Fruit fly (Drosophila melanogaster) whole organism, embryonic: Measurements from ENCODE around the gene CG10298.

ENCODE experiments used
- Bgb ChIP-seq: fragments of 200-800 bp; sonication (Bioruptor generic); IDR thresholded peaks from 2 replicates; pipeline ENCODE4 v1.3.6; 2022; ENCODE audit warnings: missing biosample characterization, missing genetic modification characterization; ENCODE audit not compliant: partially characterized antibody
- BtbVII ChIP-seq: fragments of 200-800 bp; sonication (Bioruptor generic); optimal IDR thresholded peaks from 3 replicates; lab custom pipeline; 2017; ENCODE audit warnings: missing biosample characterization, mild to moderate bottlenecking, missing genetic modification characterization
- CG10274 ChIP-seq: fragments of 200-800 bp; sonication (Bioruptor generic); optimal IDR thresholded peaks from 3 replicates; lab custom pipeline; 2017; ENCODE audit warnings: missing biosample characterization, mild to moderate bottlenecking, missing genetic modification characterization
- CG10431 ChIP-seq: fragments of 200-800 bp; sonication (Bioruptor generic); optimal IDR thresholded peaks from 3 replicates; lab custom pipeline; 2018; ENCODE audit warnings: missing biosample characterization, mild to moderate bottlenecking, missing genetic modification characterization
- CG10979 ChIP-seq: fragments of 200-800 bp; sonication (Bioruptor generic); optimal IDR thresholded peaks from 2 replicates; lab custom pipeline; 2018; ENCODE audit warnings: missing biosample characterization, mild to moderate bottlenecking, missing genetic modification characterization, moderate library complexity
- CG12744 ChIP-seq: fragments of 200-800 bp; sonication (Bioruptor generic); optimal IDR thresholded peaks from 2 replicates; lab custom pipeline; 2016; ENCODE audit warnings: missing biosample characterization, missing genetic modification characterization
- CG2199 ChIP-seq: fragments of 200-800 bp; sonication (Bioruptor generic); IDR thresholded peaks from 3 replicates; pipeline ENCODE4 v1.3.6; 2022; ENCODE audit warnings: missing biosample characterization, missing genetic modification characterization
- CG30020 ChIP-seq: fragments of 200-800 bp; optimal IDR thresholded peaks from 2 replicates; lab custom pipeline; 2019; ENCODE audit warnings: missing biosample characterization, mild to moderate bottlenecking, missing genetic modification characterization, moderate library complexity
- CG30431 ChIP-seq: fragments of 200-800 bp; sonication (Bioruptor generic); optimal IDR thresholded peaks from 2 replicates; lab custom pipeline; 2017; ENCODE audit warnings: missing biosample characterization, missing genetic modification characterization
- CG3065 ChIP-seq: fragments of 200-800 bp; sonication (Bioruptor generic); optimal IDR thresholded peaks from 2 replicates; lab custom pipeline; 2016; ENCODE audit warnings: missing biosample characterization, missing genetic modification characterization
- CG31365 ChIP-seq: fragments of 200-800 bp; sonication (Bioruptor generic); optimal IDR thresholded peaks from 2 replicates; lab custom pipeline; 2018; ENCODE audit warnings: missing biosample characterization, mild to moderate bottlenecking, missing genetic modification characterization
- CG34422 ChIP-seq: fragments of 200-800 bp; sonication (Bioruptor generic); IDR thresholded peaks from 3 replicates; pipeline ENCODE4 v1.3.6; 2022; ENCODE audit warnings: missing biosample characterization, missing genetic modification characterization
- CG4360 ChIP-seq: fragments of 200-800 bp; sonication (Bioruptor generic); IDR thresholded peaks from 2 replicates; pipeline ENCODE4 v1.3.6; 2022; ENCODE audit warnings: missing biosample characterization, missing genetic modification characterization
- CG7987 ChIP-seq: fragments of 200-800 bp; sonication (Bioruptor generic); optimal IDR thresholded peaks from 2 replicates; lab custom pipeline; 2018; ENCODE audit warnings: missing biosample characterization, mild to moderate bottlenecking, missing genetic modification characterization, moderate library complexity
- CG8478 ChIP-seq: fragments of >200 bp; optimal IDR thresholded peaks from 2 replicates; lab custom pipeline; 2018
- Dfd ChIP-seq, 2 experiments: fragments of >200 bp; optimal IDR thresholded peaks; 2 replicates each; lab custom pipeline; 2017; ENCODE audit warnings: missing biosample characterization in 2 of 2, missing genetic modification characterization in 2 of 2
- Dp ChIP-seq: fragments of 200-800 bp; sonication (Bioruptor generic); optimal IDR thresholded peaks from 2 replicates; lab custom pipeline; 2018; ENCODE audit warnings: missing biosample characterization, mild to moderate bottlenecking, missing genetic modification characterization, moderate library complexity
- E2f1 ChIP-seq: fragments of 200-800 bp; sonication (Bioruptor generic); IDR thresholded peaks from 2 replicates; pipeline ENCODE4 v1.3.6; 2022; ENCODE audit warnings: missing biosample characterization, missing genetic modification characterization
- H2.0 ChIP-seq: fragments of 200-800 bp; sonication (Bioruptor generic); IDR thresholded peaks from 2 replicates; pipeline ENCODE4 v1.3.6; 2022; ENCODE audit warnings: missing biosample characterization, missing genetic modification characterization
- HLH3B ChIP-seq: fragments of 200-800 bp; sonication (Bioruptor generic); IDR thresholded peaks from 2 replicates; pipeline ENCODE4 v1.3.6; 2022; ENCODE audit warnings: missing biosample characterization, missing genetic modification characterization
- Hey ChIP-seq: fragments of 200-800 bp; sonication (Bioruptor generic); optimal IDR thresholded peaks from 3 replicates; lab custom pipeline; 2018; ENCODE audit warnings: missing biosample characterization, mild to moderate bottlenecking, missing genetic modification characterization
- HmgZ ChIP-seq: fragments of 200-800 bp; sonication (Bioruptor generic); optimal IDR thresholded peaks from 2 replicates; lab custom pipeline; 2018; ENCODE audit warnings: missing biosample characterization, mild to moderate bottlenecking, missing genetic modification characterization
- Mrtf ChIP-seq: fragments of 200-800 bp; sonication (Bioruptor generic); IDR thresholded peaks from 3 replicates; pipeline ENCODE4 v1.3.6; 2022; ENCODE audit warnings: missing biosample characterization, missing genetic modification characterization
- NfI ChIP-seq: fragments of 200-800 bp; sonication (Bioruptor generic); optimal IDR thresholded peaks from 3 replicates; lab custom pipeline; 2018; ENCODE audit warnings: missing biosample characterization, mild to moderate bottlenecking, missing genetic modification characterization, moderate library complexity
- Pdp1 ChIP-seq, 2 experiments: fragments of 200-800 bp; sonication (Bioruptor generic); optimal IDR thresholded peaks; 3 replicates each; lab custom pipeline; 2016; ENCODE audit warnings: missing biosample characterization in 2 of 2, missing genetic modification characterization in 2 of 2, mild to moderate bottlenecking in 1 of 2, moderate library complexity in 1 of 2
- Rfx ChIP-seq: fragments of 200-800 bp; sonication (Bioruptor generic); IDR thresholded peaks from 2 replicates; pipeline ENCODE4 v1.3.6; 2022; ENCODE audit warnings: missing biosample characterization, missing genetic modification characterization
- Stat92E ChIP-seq, 3 experiments: fragments of >200 bp in 2 of 3; fragments of 200-800 bp in 1 of 3; sonication (Bioruptor generic) in 1 of 3; optimal IDR thresholded peaks; 2 replicates each; lab custom pipeline; 2017 to 2019; ENCODE audit warnings: missing biosample characterization in 3 of 3, missing genetic modification characterization in 3 of 3, mild to moderate bottlenecking in 1 of 3, moderate library complexity in 1 of 3
- Xrp1 ChIP-seq: fragments of 200-800 bp; sonication (Bioruptor generic); IDR thresholded peaks from 2 replicates; pipeline ENCODE4 v1.3.6; 2022; ENCODE audit warnings: missing biosample characterization, missing genetic modification characterization
- ab ChIP-seq: fragments of 200-800 bp; sonication (Bioruptor generic); optimal IDR thresholded peaks from 2 replicates; lab custom pipeline; 2016; ENCODE audit warnings: missing biosample characterization, missing genetic modification characterization
- al ChIP-seq: fragments of 200-800 bp; sonication (Bioruptor generic); IDR thresholded peaks from 2 replicates; pipeline ENCODE4 v1.3.6; 2022; ENCODE audit warnings: missing biosample characterization, missing genetic modification characterization
- bsh ChIP-seq, 2 experiments: fragments of 200-800 bp; sonication (Bioruptor generic); optimal IDR thresholded peaks; 2 replicates each; lab custom pipeline; 2017 to 2018; ENCODE audit warnings: mild to moderate bottlenecking in 2 of 2, missing biosample characterization in 2 of 2, missing genetic modification characterization in 2 of 2, moderate library complexity in 1 of 2
- cas ChIP-seq: fragments of 200-800 bp; sonication (Bioruptor generic); IDR thresholded peaks from 2 replicates; pipeline ENCODE4 v1.3.6; 2022; ENCODE audit warnings: missing biosample characterization, missing genetic modification characterization
- danr ChIP-seq: fragments of 200-800 bp; sonication (Bioruptor generic); IDR thresholded peaks from 2 replicates; pipeline ENCODE4 v1.3.6; 2022; ENCODE audit warnings: missing biosample characterization, missing genetic modification characterization
- ems ChIP-seq: fragments of 200-800 bp; sonication (Bioruptor generic); optimal IDR thresholded peaks from 3 replicates; lab custom pipeline; 2016; ENCODE audit warnings: missing biosample characterization, missing genetic modification characterization
- fd64A ChIP-seq: fragments of 200-800 bp; sonication (Bioruptor generic); optimal IDR thresholded peaks from 3 replicates; lab custom pipeline; 2018; ENCODE audit warnings: missing biosample characterization, mild to moderate bottlenecking, missing genetic modification characterization
- fru ChIP-seq: fragments of >200 bp; optimal IDR thresholded peaks from 2 replicates; lab custom pipeline; 2017
- gfzf ChIP-seq: fragments of 200-800 bp; sonication (Bioruptor generic); optimal IDR thresholded peaks from 2 replicates; lab custom pipeline; 2016; ENCODE audit warnings: missing biosample characterization, mild to moderate bottlenecking, missing genetic modification characterization, moderate library complexity
- grau ChIP-seq: fragments of 200-800 bp; optimal IDR thresholded peaks from 3 replicates; lab custom pipeline; 2019; ENCODE audit warnings: missing biosample characterization, mild to moderate bottlenecking, missing genetic modification characterization, moderate library complexity
- klu ChIP-seq: fragments of 200-800 bp; sonication (Bioruptor generic); IDR thresholded peaks from 2 replicates; pipeline ENCODE4 v1.3.6; 2022; ENCODE audit warnings: missing biosample characterization, missing genetic modification characterization
- lilli ChIP-seq: fragments of 200-800 bp; sonication (Bioruptor generic); optimal IDR thresholded peaks from 3 replicates; lab custom pipeline; 2016; ENCODE audit warnings: missing biosample characterization, missing genetic modification characterization
- salm ChIP-seq: fragments of 200-800 bp; sonication (Bioruptor generic); optimal IDR thresholded peaks from 2 replicates; lab custom pipeline; 2018; ENCODE audit warnings: missing biosample characterization, mild to moderate bottlenecking, missing genetic modification characterization
- zfh2 ChIP-seq: fragments of 200-800 bp; sonication (Bioruptor generic); optimal IDR thresholded peaks from 2 replicates; lab custom pipeline; 2016; ENCODE audit warnings: missing biosample characterization, missing genetic modification characterization

The CG10298 gene

dm6 chr3R:6352893-6353623 is 10.3 kb downstream of the CG10298 start (continued):
- TF ChIP-seq CG4360 (GFP tag; lab: Robert Waterston, UW) = peak; percentile 76
- TF ChIP-seq Hey = no peak
- TF ChIP-seq CG31365 (tag; lab: Kevin White, UChicago) = no peak
- TF ChIP-seq CG2199 = no peak
- TF ChIP-seq fd64A = no peak
- TF ChIP-seq CG8478 = no peak
- no peak for TF ChIP-seq BtbVII
- TF ChIP-seq NfI (GFP tag; lab: Kevin White, UChicago) = peak; percentile 12
- TF ChIP-seq Mrtf (GFP tag; lab: Robert Waterston, UW) = no peak
- peak; percentile 38; the same call in 1 of the 2 replicates for TF ChIP-seq Xrp1 (GFP tag; lab: Robert Waterston, UW)
- TF ChIP-seq ab (GFP tag; lab: Kevin White, UChicago) = no peak
- no peak for TF ChIP-seq al (GFP tag; lab: Robert Waterston, UW)
- TF ChIP-seq klu (GFP tag; lab: Robert Waterston, UW) = no peak
- no peak for TF ChIP-seq E2f1 (GFP tag; lab: Robert Waterston, UW)
- TF ChIP-seq zfh2 (GFP tag; lab: Kevin White, UChicago) = no peak
- no peak for TF ChIP-seq Dp (GFP tag; lab: Kevin White, UChicago)
- TF ChIP-seq CG7987 (GFP tag; lab: Kevin White, UChicago) = no peak
- TF ChIP-seq Bgb = 0 out of 2 replicates have a peak, but pooled peaks have one; percentile 14
- TF ChIP-seq ems (GFP tag; lab: Kevin White, UChicago) = no peak
- TF ChIP-seq bsh (GFP tag; optimal IDR thresholded peaks at IDR 0.05; lab: Kevin White, UChicago) = peak in 1 of 2 experiments; percentile 16
- TF ChIP-seq Dfd (GFP tag; optimal IDR thresholded peaks at IDR 0.05; lab: Kevin White, UChicago) = no peak
- peak; percentile 46 for TF ChIP-seq grau (tag; lab: Kevin White, UChicago)
- TF ChIP-seq H2.0 (GFP tag; lab: Robert Waterston, UW) = no peak
- peak; percentile 4 for TF ChIP-seq salm (tag; lab: Kevin White, UChicago)
- TF ChIP-seq lilli = no peak
- TF ChIP-seq danr = no peak
- no peak for TF ChIP-seq Pdp1 (GFP tag; optimal IDR thresholded peaks at IDR 0.05; lab: Kevin White, UChicago)
- TF ChIP-seq CG10979 (tag; lab: Kevin White, UChicago) = peak; percentile 38
- TF ChIP-seq CG3065 (GFP tag; lab: Kevin White, UChicago) = no peak
- TF ChIP-seq HLH3B = no peak
- TF ChIP-seq CG30431 (GFP tag; lab: Kevin White, UChicago) = no peak
- TF ChIP-seq CG10431 = no peak
- TF ChIP-seq CG30020 (tag; lab: Kevin White, UChicago) = no peak
- TF ChIP-seq CG34422 (GFP tag; lab: Robert Waterston, UW) = no peak
- TF ChIP-seq Stat92E (GFP tag; optimal IDR thresholded peaks at IDR 0.05; lab: Kevin White, UChicago) = no peak
- TF ChIP-seq gfzf (GFP tag; lab: Kevin White, UChicago) = no peak
- TF ChIP-seq cas (GFP tag; lab: Robert Waterston, UW) = no peak
- TF ChIP-seq CG10274 (GFP tag; lab: Kevin White, UChicago) = no peak
- TF ChIP-seq HmgZ (tag; lab: Kevin White, UChicago) = no peak
- no peak for TF ChIP-seq CG12744 (GFP tag; lab: Kevin White, UChicago)
- TF ChIP-seq fru = no peak
- TF ChIP-seq Rfx (GFP tag; lab: Robert Waterston, UW) = no peak
